Fruit fly (Drosophila melanogaster): Measurements from ENCODE around the gene IntS12.

The IntS12 gene

dm6 chr3R:26853699-26854098, 9.5 kb upstream of the IntS12 start (continued):
- TF ChIP-seq Myb (GFP tag; optimal IDR thresholded peaks at IDR 0.05) = no peak
- TF ChIP-seq Ptx1 (GFP tag; IDR thresholded peaks at IDR 0.05) = peak; percentile 49
- no peak for TF ChIP-seq yki (optimal IDR thresholded peaks at IDR 0.05)
- no peak for TF ChIP-seq pum (GFP tag; optimal IDR thresholded peaks at IDR 0.05)
- TF ChIP-seq jing (GFP tag; optimal IDR thresholded peaks at IDR 0.05) = no peak
- TF ChIP-seq E2f1 (GFP tag; IDR thresholded peaks at IDR 0.05) = 0 out of 2 replicates have a peak, but pooled peaks have one; percentile 21
- TF ChIP-seq Side (GFP tag; optimal IDR thresholded peaks at IDR 0.05) = no peak
- peak; percentile 67; the same call in 2 of the 3 replicates for TF ChIP-seq row (GFP tag; IDR thresholded peaks at IDR 0.05)
- no peak for TF ChIP-seq CG2199 (GFP tag; IDR thresholded peaks at IDR 0.05)
- 0 out of 2 replicates have a peak, but pooled peaks have one; percentile 11 for TF ChIP-seq Rx (GFP tag; IDR thresholded peaks at IDR 0.05)
- TF ChIP-seq CG14965 (GFP tag; optimal IDR thresholded peaks at IDR 0.05; ENCODE audit: borderline replicate concordance) = no peak
- TF ChIP-seq Antp (GFP tag; optimal IDR thresholded peaks at IDR 0.05) = no peak
- TF ChIP-seq D19B (GFP tag; optimal IDR thresholded peaks at IDR 0.05) = no peak
- TF ChIP-seq CG17186 (GFP tag; optimal IDR thresholded peaks at IDR 0.05) = no peak
- TF ChIP-seq chn (GFP tag; optimal IDR thresholded peaks at IDR 0.05) = peak; percentile 17
- no peak for TF ChIP-seq bowl (GFP tag; IDR thresholded peaks at IDR 0.05)
- no peak for TF ChIP-seq CG13894 (tag; optimal IDR thresholded peaks at IDR 0.05)
- no peak for TF ChIP-seq Sry-β (GFP tag; optimal IDR thresholded peaks at IDR 0.05)
- TF ChIP-seq CG5180 (GFP tag; optimal IDR thresholded peaks at IDR 0.05) = no peak
- TF ChIP-seq da (GFP tag; optimal IDR thresholded peaks at IDR 0.05) = no peak
- TF ChIP-seq tx (GFP tag; optimal IDR thresholded peaks at IDR 0.05) = no peak
- TF ChIP-seq Trl (optimal IDR thresholded peaks at IDR 0.05) = no peak
- TF ChIP-seq Trl (GFP tag; optimal IDR thresholded peaks at IDR 0.05) = no peak
- TF ChIP-seq CG8290 (GFP tag; optimal IDR thresholded peaks at IDR 0.05) = no peak
- TF ChIP-seq CG8290 (tag; optimal IDR thresholded peaks at IDR 0.05) = peak in 1 of 2 experiments; percentile 28
- no peak for TF ChIP-seq CG4707 (GFP tag; optimal IDR thresholded peaks at IDR 0.05)
- TF ChIP-seq NfI (GFP tag; optimal IDR thresholded peaks at IDR 0.05) = no peak
- no peak for TF ChIP-seq CG1233 (GFP tag; optimal IDR thresholded peaks at IDR 0.05)
- TF ChIP-seq CG3163 (GFP tag; optimal IDR thresholded peaks at IDR 0.05) = no peak
- no peak for TF ChIP-seq Lpt (GFP tag; optimal IDR thresholded peaks at IDR 0.05)
- peak; percentile 23 for TF ChIP-seq Sox102F (GFP tag; optimal IDR thresholded peaks at IDR 0.05)
- no peak for TF ChIP-seq Nf-YA (GFP tag; IDR thresholded peaks at IDR 0.05)
- TF ChIP-seq aop (GFP tag; IDR thresholded peaks at IDR 0.05) = no peak
- TF ChIP-seq CG10274 (GFP tag; optimal IDR thresholded peaks at IDR 0.05) = no peak
- no peak for TF ChIP-seq H15 (GFP tag; IDR thresholded peaks at IDR 0.05)
- no peak for TF ChIP-seq gsb-n (tag; optimal IDR thresholded peaks at IDR 0.05)
- TF ChIP-seq CG1832 (GFP tag; optimal IDR thresholded peaks at IDR 0.05) = no peak
- no peak for TF ChIP-seq danr (GFP tag; IDR thresholded peaks at IDR 0.05)
- TF ChIP-seq dmrt99B (tag; optimal IDR thresholded peaks at IDR 0.05) = peak; percentile 38
- TF ChIP-seq so (GFP tag; IDR thresholded peaks at IDR 0.05) = no peak
- TF ChIP-seq dysf (GFP tag; IDR thresholded peaks at IDR 0.05) = 0 out of 3 replicates have a peak, but pooled peaks have one; percentile 42
- TF ChIP-seq en (GFP tag; optimal IDR thresholded peaks at IDR 0.05) = no peak
- TF ChIP-seq CG11504 (tag; optimal IDR thresholded peaks at IDR 0.05) = peak; percentile 25
- no peak for TF ChIP-seq dan (GFP tag; IDR thresholded peaks at IDR 0.05)
- TF ChIP-seq CG17568 (GFP tag; optimal IDR thresholded peaks at IDR 0.05) = no peak
- no peak for TF ChIP-seq Opbp (GFP tag; IDR thresholded peaks at IDR 0.05; ENCODE audit: partially characterized antibody)
- no peak for TF ChIP-seq CG7745 (tag; optimal IDR thresholded peaks at IDR 0.05)
- TF ChIP-seq Blimp-1 (GFP tag; optimal IDR thresholded peaks at IDR 0.05) = no peak
- no peak; the same call in 1 of the 2 replicates for TF ChIP-seq onecut (GFP tag; IDR thresholded peaks at IDR 0.05)
- 0 out of 2 replicates have a peak, but pooled peaks have one; percentile 16 for TF ChIP-seq Oaz (GFP tag; IDR thresholded peaks at IDR 0.05)
- TF ChIP-seq CG34376 (GFP tag; optimal IDR thresholded peaks at IDR 0.05) = no peak
- TF ChIP-seq Mad (GFP tag; optimal IDR thresholded peaks at IDR 0.05) = no peak
- TF ChIP-seq CG9876 (GFP tag; optimal IDR thresholded peaks at IDR 0.05) = no peak

Data from whole organism, embryonic.